Fruit fly (Drosophila melanogaster) S2 (cell line): Measurements from ENCODE around the gene CG45486.
"Not testable (repeated sequence)": the region's sequence is repeated elsewhere in the genome, so short reads cannot be mapped to it uniquely, and the experiment has no call there.

Experiments used
- CG8478 ChIP-seq: fragments of >200 bp; optimal IDR thresholded peaks from 2 replicates; lab custom pipeline; 2018
- CTCF ChIP-seq, 2 experiments: fragments of >200 bp; optimal IDR thresholded peaks; 2 replicates each; lab custom pipeline; 2018

- not testable (repeated sequence) for TF ChIP-seq CG8478 (lab: Kevin White, UChicago); CTCF (optimal IDR thresholded peaks at IDR 0.05; lab: Kevin White, UChicago)
Measured at dm6 chrX:19915181-19915580, 5.3 kb upstream of the CG45486 start, which contains the start of gene CG45487.
